Worm (Caenorhabditis elegans) whole organism, young adult: ENCODE data around the gene R08F11.4.

ENCODE experiments used
- dpff-1 ChIP-seq: sonication (generic microtip); optimal IDR thresholded peaks from 2 replicates; lab custom pipeline; 2017; ENCODE audit warnings: mild to moderate bottlenecking, missing genetic modification characterization, missing compliant biosample characterization
- madf-6 ChIP-seq: fragments of 200-800 bp; sonication (Bioruptor generic); IDR thresholded peaks from 2 replicates; pipeline ENCODE4 v1.3.6; 2022; ENCODE audit warnings: missing genetic modification reagents, missing genetic modification characterization, missing compliant biosample characterization
- pha-4 ChIP-seq: fragments of 150-350 bp; sonication (generic microtip); optimal IDR thresholded peaks from 2 replicates; lab custom pipeline; 2014; ENCODE audit warnings: missing biosample characterization, missing genetic modification reagents, missing genetic modification characterization
- xnd-1 ChIP-seq: sonication (generic microtip); optimal IDR thresholded peaks from 2 replicates; lab custom pipeline; 2016; ENCODE audit warnings: missing genotype, missing genetic modification reagents, missing genetic modification characterization, missing compliant biosample characterization

- TF ChIP-seq madf-6 (peak; percentile 49; the same call in 1 of the 2 replicates), dpff-1 (tag; lab: Kevin White, UChicago) (no peak), pha-4 (tag; lab: Kevin White, UChicago) (peak; percentile 8), xnd-1 (tag; lab: Kevin White, UChicago) (no peak)
Observed at ce11 chrV:3759419-3759915, 45.9 kb downstream of the R08F11.4 start, which contains the start of gene chk-1.
